Worm (Caenorhabditis elegans) whole organism, late embryonic: ENCODE measurements around the gene clec-36.

ENCODE experiments used
- T23F11.4 ChIP-seq: fragments of 200-800 bp; sonication (Bioruptor generic); optimal IDR thresholded peaks from 2 replicates; lab custom pipeline; 2018; ENCODE audit warnings: mild to moderate bottlenecking, missing genetic modification characterization, missing compliant biosample characterization
- fax-1 ChIP-seq: sonication (generic microtip); optimal IDR thresholded peaks from 2 replicates; lab custom pipeline; 2016; ENCODE audit warnings: missing genotype, missing genetic modification characterization, missing compliant biosample characterization
- fkh-10 ChIP-seq: fragments of 150-350 bp; optimal IDR thresholded peaks from 2 replicates; lab custom pipeline; 2014; ENCODE audit warnings: missing biosample characterization, missing genetic modification reagents, missing genetic modification characterization
- nfya-1 ChIP-seq: sonication (generic microtip); optimal IDR thresholded peaks from 2 replicates; lab custom pipeline; 2017; ENCODE audit warnings: missing genetic modification characterization, mild to moderate bottlenecking, missing compliant biosample characterization, antibody characterized with exemption, moderate library complexity
- unc-3 ChIP-seq, 2 experiments: fragments of 200-800 bp in 1 of 2; sonication (Bioruptor generic) in 1 of 2; sonication (generic microtip) in 1 of 2; conservative IDR thresholded peaks in 1 of 2; optimal IDR thresholded peaks in 1 of 2; 2 replicates each; pipeline versions ENCODE4 v1.3.6 to Lab custom; 2016 to 2022; ENCODE audit warnings: missing compliant biosample characterization in 2 of 2, missing genetic modification characterization in 2 of 2, missing genetic modification reagents in 1 of 2

DNA sequence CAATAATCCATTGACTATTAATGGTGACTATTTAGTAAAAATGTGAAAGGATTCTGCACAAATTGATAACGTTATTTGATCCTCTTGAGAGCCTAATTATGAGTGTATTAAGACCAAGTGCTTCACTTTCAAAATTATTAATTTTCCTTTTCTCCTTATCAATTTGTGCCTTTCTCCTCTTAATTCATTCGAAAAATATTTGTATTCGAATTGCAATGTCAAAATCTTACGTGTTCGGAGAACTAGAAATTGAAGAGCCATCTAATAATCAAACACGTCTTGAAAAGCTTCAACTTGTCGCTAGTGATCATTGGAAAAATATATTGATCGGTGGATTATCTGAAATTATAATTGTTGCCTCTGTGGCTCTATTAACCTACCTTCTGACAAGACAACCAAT lies at the start of gene clec-36, which contains the start of gene clec-26:
- no peak for TF ChIP-seq fkh-10
- no peak for TF ChIP-seq fax-1
- TF ChIP-seq unc-3 (GFP tag; conservative IDR thresholded peaks at IDR 0.05; lab: Robert Waterston, UW): no peak
- TF ChIP-seq unc-3 (tag; optimal IDR thresholded peaks at IDR 0.05; lab: Kevin White, UChicago): no peak
- TF ChIP-seq T23F11.4 (GFP tag; lab: Kevin White, UChicago): no peak
- no peak for TF ChIP-seq nfya-1 (tag; lab: Kevin White, UChicago)
